Worm (Caenorhabditis elegans) whole organism, late embryonic: Measurements from ENCODE around the gene npr-34.

Source experiments
- C08G9.2 ChIP-seq: sonication (generic microtip); optimal IDR thresholded peaks from 2 replicates; lab custom pipeline; 2016; ENCODE audit warnings: mild to moderate bottlenecking, missing genetic modification characterization, moderate library complexity, missing compliant biosample characterization
- F13H6.1 ChIP-seq: sonication (generic microtip); optimal IDR thresholded peaks from 2 replicates; lab custom pipeline; 2016; ENCODE audit warnings: missing genetic modification characterization, missing compliant biosample characterization
- Y22D7AL.16 ChIP-seq: sonication (generic microtip); optimal IDR thresholded peaks from 2 replicates; lab custom pipeline; 2016; ENCODE audit warnings: missing genetic modification characterization, missing compliant biosample characterization
- ahr-1 ChIP-seq: sonication (generic microtip); optimal IDR thresholded peaks from 2 replicates; lab custom pipeline; 2016; ENCODE audit warnings: missing genetic modification characterization, missing compliant biosample characterization
- ceh-14 ChIP-seq: sonication (generic microtip); optimal IDR thresholded peaks from 2 replicates; lab custom pipeline; 2016; ENCODE audit warnings: missing genotype, missing genetic modification characterization, missing compliant biosample characterization
- ceh-19 ChIP-seq: fragments of 200-800 bp; sonication (Bioruptor generic); optimal IDR thresholded peaks from 2 replicates; lab custom pipeline; 2018; ENCODE audit warnings: mild to moderate bottlenecking, missing genetic modification characterization, missing compliant biosample characterization
- ceh-2 ChIP-seq: sonication (generic microtip); optimal IDR thresholded peaks from 2 replicates; lab custom pipeline; 2016; ENCODE audit warnings: missing genotype, missing genetic modification characterization, missing compliant biosample characterization
- ceh-22 ChIP-seq: sonication (generic microtip); optimal IDR thresholded peaks from 2 replicates; lab custom pipeline; 2017; ENCODE audit warnings: missing biosample characterization, missing genetic modification characterization
- ceh-34 ChIP-seq: sonication (generic microtip); optimal IDR thresholded peaks from 2 replicates; lab custom pipeline; 2016; ENCODE audit warnings: mild to moderate bottlenecking, missing genetic modification characterization, missing compliant biosample characterization
- ceh-45 ChIP-seq: fragments of 200-800 bp; sonication (Bioruptor generic); IDR thresholded peaks from 2 replicates; pipeline ENCODE4 v1.3.6; 2022; ENCODE audit warnings: missing genetic modification reagents, missing genetic modification characterization, missing compliant biosample characterization
- ceh-6 ChIP-seq: fragments of 200-800 bp; sonication (Bioruptor generic); optimal IDR thresholded peaks from 2 replicates; lab custom pipeline; 2018; ENCODE audit warnings: mild to moderate bottlenecking, missing genetic modification characterization, missing compliant biosample characterization
- che-1 ChIP-seq: sonication (generic microtip); optimal IDR thresholded peaks from 2 replicates; lab custom pipeline; 2016; ENCODE audit warnings: mild to moderate bottlenecking, missing genetic modification characterization, missing compliant biosample characterization
- dmd-4 ChIP-seq: sonication (generic microtip); optimal IDR thresholded peaks from 2 replicates; lab custom pipeline; 2016; ENCODE audit warnings: borderline replicate concordance, missing genetic modification characterization, missing compliant biosample characterization
- dve-1 ChIP-seq: sonication (generic microtip); optimal IDR thresholded peaks from 2 replicates; lab custom pipeline; 2017; ENCODE audit warnings: antibody characterized with exemption, mild to moderate bottlenecking, missing genetic modification characterization, missing compliant biosample characterization
- elt-2 ChIP-seq: sonication (generic microtip); optimal IDR thresholded peaks from 2 replicates; lab custom pipeline; 2016; ENCODE audit warnings: missing genetic modification reagents, missing genetic modification characterization, missing compliant biosample characterization
- elt-4 ChIP-seq: sonication (generic microtip); optimal IDR thresholded peaks from 2 replicates; lab custom pipeline; 2016; ENCODE audit warnings: missing genetic modification characterization, missing compliant biosample characterization
- eyg-1 ChIP-seq: sonication (generic microtip); optimal IDR thresholded peaks from 2 replicates; lab custom pipeline; 2016; ENCODE audit warnings: missing genotype, missing genetic modification characterization, missing compliant biosample characterization
- fax-1 ChIP-seq: sonication (generic microtip); optimal IDR thresholded peaks from 2 replicates; lab custom pipeline; 2016; ENCODE audit warnings: missing genotype, missing genetic modification characterization, missing compliant biosample characterization
- fkh-6 ChIP-seq: sonication (generic microtip); optimal IDR thresholded peaks from 2 replicates; lab custom pipeline; 2016; ENCODE audit warnings: missing genetic modification characterization, missing compliant biosample characterization
- gmeb-2 ChIP-seq: sonication (generic microtip); optimal IDR thresholded peaks from 2 replicates; lab custom pipeline; 2016; ENCODE audit warnings: missing genetic modification characterization, inconsistent platforms, missing compliant biosample characterization
- hlh-13 ChIP-seq: fragments of 200-800 bp; sonication (Bioruptor generic); optimal IDR thresholded peaks from 2 replicates; lab custom pipeline; 2018; ENCODE audit warnings: mild to moderate bottlenecking, missing genetic modification characterization, missing compliant biosample characterization
- hlh-6 ChIP-seq: sonication (generic microtip); optimal IDR thresholded peaks from 2 replicates; lab custom pipeline; 2016; ENCODE audit warnings: missing genotype, missing genetic modification characterization, missing compliant biosample characterization
- lim-6 ChIP-seq: sonication (generic microtip); optimal IDR thresholded peaks from 2 replicates; lab custom pipeline; 2016; ENCODE audit warnings: missing genetic modification characterization, missing compliant biosample characterization
- lin-11 ChIP-seq: fragments of 200-800 bp; sonication (Bioruptor generic); optimal IDR thresholded peaks from 2 replicates; lab custom pipeline; 2018; ENCODE audit warnings: mild to moderate bottlenecking, missing genetic modification characterization, missing compliant biosample characterization
- madf-2 ChIP-seq: sonication (generic microtip); optimal IDR thresholded peaks from 2 replicates; lab custom pipeline; 2017; ENCODE audit warnings: missing genetic modification characterization, missing compliant biosample characterization
- pag-3 ChIP-seq: sonication (generic microtip); optimal IDR thresholded peaks from 2 replicates; lab custom pipeline; 2016; ENCODE audit warnings: missing compliant biosample characterization, missing genetic modification characterization, borderline replicate concordance
- pat-9 ChIP-seq: fragments of 200-800 bp; sonication (Bioruptor generic); optimal IDR thresholded peaks from 2 replicates; lab custom pipeline; 2018; ENCODE audit warnings: mild to moderate bottlenecking, missing genetic modification characterization, moderate library complexity, missing compliant biosample characterization
- pax-1 ChIP-seq: fragments of 150-350 bp; optimal IDR thresholded peaks from 2 replicates; lab custom pipeline; 2014; ENCODE audit warnings: missing biosample characterization, missing genetic modification characterization
- pha-4 ChIP-seq: fragments of 150-350 bp; optimal IDR thresholded peaks from 2 replicates; lab custom pipeline; 2018; ENCODE audit warnings: missing biosample characterization, missing genetic modification reagents, missing genetic modification characterization
- pros-1 ChIP-seq: fragments of 150-350 bp; optimal IDR thresholded peaks from 2 replicates; lab custom pipeline; 2014; ENCODE audit warnings: missing biosample characterization, missing genetic modification reagents, missing genetic modification characterization
- rnt-1 ChIP-seq: sonication (generic microtip); optimal IDR thresholded peaks from 2 replicates; lab custom pipeline; 2016; ENCODE audit warnings: missing genetic modification characterization, missing compliant biosample characterization
- sox-2 ChIP-seq: fragments of 200-800 bp; sonication (Bioruptor generic); IDR thresholded peaks from 2 replicates; pipeline ENCODE4 v1.3.6; 2022; ENCODE audit warnings: missing genetic modification reagents, missing genetic modification characterization, missing compliant biosample characterization
- sox-4 ChIP-seq: sonication (generic microtip); optimal IDR thresholded peaks from 2 replicates; lab custom pipeline; 2017; ENCODE audit warnings: mild to moderate bottlenecking, missing genetic modification characterization, inconsistent platforms, missing compliant biosample characterization
- syd-9 ChIP-seq: sonication (generic microtip); optimal IDR thresholded peaks from 2 replicates; lab custom pipeline; 2016; ENCODE audit warnings: mild to moderate bottlenecking, missing genetic modification characterization, moderate library complexity, missing compliant biosample characterization
- tbx-2 ChIP-seq: sonication (generic microtip); optimal IDR thresholded peaks from 2 replicates; lab custom pipeline; 2016; ENCODE audit warnings: missing genetic modification characterization, missing compliant biosample characterization
- ttx-3 ChIP-seq: sonication (generic microtip); optimal IDR thresholded peaks from 2 replicates; lab custom pipeline; 2016; ENCODE audit warnings: missing genetic modification reagents, missing genetic modification characterization, missing compliant biosample characterization
- unc-55 ChIP-seq: sonication (generic microtip); optimal IDR thresholded peaks from 2 replicates; lab custom pipeline; 2017; ENCODE audit warnings: missing biosample characterization, missing genetic modification reagents, missing genetic modification characterization
- zip-5 ChIP-seq: sonication (generic microtip); optimal IDR thresholded peaks from 2 replicates; lab custom pipeline; 2016; ENCODE audit warnings: missing genetic modification characterization, missing compliant biosample characterization

Gene npr-34

DNA sequence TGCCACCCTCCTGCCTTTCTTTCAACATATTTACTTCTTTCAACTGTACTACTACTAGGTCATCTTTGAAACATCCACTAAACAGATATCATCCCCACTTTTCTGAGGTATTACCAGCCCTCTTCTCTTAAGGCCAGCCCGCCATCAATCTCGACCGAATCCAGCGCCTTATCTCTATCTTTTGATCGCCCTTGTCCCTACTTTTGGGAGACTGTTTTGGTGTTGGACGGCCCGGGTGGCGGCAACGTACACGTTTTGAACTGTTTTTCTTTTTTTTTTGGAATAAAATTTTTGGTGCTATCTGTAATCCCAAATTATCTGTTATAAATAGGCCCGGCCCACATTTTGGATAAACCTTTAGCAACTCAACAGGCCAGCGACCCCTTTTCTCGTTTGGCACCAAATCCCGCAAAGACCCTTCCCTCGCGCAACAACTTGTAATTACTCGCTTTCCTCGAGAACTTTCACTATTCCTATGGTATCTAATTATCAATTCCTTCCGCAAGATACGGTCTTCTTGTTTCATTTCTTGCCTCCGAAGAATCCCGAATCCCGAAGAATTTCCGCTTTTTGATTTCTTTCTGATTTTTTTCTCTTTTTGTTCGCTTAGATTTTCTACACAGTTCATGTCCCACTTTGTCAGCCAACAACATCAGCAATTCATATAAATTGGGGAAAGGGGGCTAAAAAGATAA is 35.7 kb downstream of the npr-34 start:
- no peak for TF ChIP-seq syd-9
- no peak for TF ChIP-seq ceh-22 (tag; lab: Kevin White, UChicago)
- TF ChIP-seq hlh-6 (tag; lab: Kevin White, UChicago), result no peak
- no peak for TF ChIP-seq ahr-1 (tag; lab: Kevin White, UChicago)
- no peak for TF ChIP-seq pros-1 (tag; lab: Kevin White, UChicago)
- no peak for TF ChIP-seq pag-3

DNA sequence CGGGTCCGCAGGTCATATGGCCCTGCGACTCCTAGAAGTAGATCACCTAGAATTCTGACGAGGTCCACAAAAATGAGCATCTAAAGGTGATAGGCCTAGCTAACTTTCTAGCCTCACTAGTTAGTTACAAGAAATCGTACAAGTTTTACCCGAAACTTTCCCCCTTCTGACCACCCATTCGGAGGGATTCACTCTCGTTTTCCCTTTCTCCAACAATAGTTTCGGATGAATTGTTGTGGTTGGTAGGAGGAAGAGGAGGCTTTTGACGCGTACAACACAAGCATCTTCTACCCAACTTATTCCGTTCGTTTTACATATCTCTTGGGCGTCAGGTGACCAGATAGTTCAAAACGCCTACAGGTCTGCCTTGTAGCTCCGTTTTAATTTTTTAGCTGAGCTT is 37.5 kb downstream of the npr-34 start:
- TF ChIP-seq syd-9, result no peak
- no peak for TF ChIP-seq elt-4
- TF ChIP-seq pax-1 (tag; lab: Kevin White, UChicago), result no peak
- TF ChIP-seq hlh-13 (GFP tag; lab: Kevin White, UChicago), result no peak
- TF ChIP-seq che-1 (tag; lab: Kevin White, UChicago), result no peak
- no peak for TF ChIP-seq lin-11 (tag; lab: Kevin White, UChicago)
- no peak for TF ChIP-seq pha-4 (tag; lab: Kevin White, UChicago)
- no peak for TF ChIP-seq pag-3
- TF ChIP-seq C08G9.2, result no peak
- TF ChIP-seq elt-2 (tag; lab: Kevin White, UChicago), result no peak
- no peak for TF ChIP-seq pros-1 (tag; lab: Kevin White, UChicago)
- TF ChIP-seq F13H6.1, result no peak
- no peak for TF ChIP-seq fkh-6 (tag; lab: Kevin White, UChicago)
- TF ChIP-seq tbx-2, result no peak
- TF ChIP-seq lim-6 (tag; lab: Kevin White, UChicago), result no peak
- TF ChIP-seq Y22D7AL.16 (tag; lab: Kevin White, UChicago), result no peak
- no peak for TF ChIP-seq unc-55 (GFP tag; lab: Kevin White, UChicago)

DNA sequence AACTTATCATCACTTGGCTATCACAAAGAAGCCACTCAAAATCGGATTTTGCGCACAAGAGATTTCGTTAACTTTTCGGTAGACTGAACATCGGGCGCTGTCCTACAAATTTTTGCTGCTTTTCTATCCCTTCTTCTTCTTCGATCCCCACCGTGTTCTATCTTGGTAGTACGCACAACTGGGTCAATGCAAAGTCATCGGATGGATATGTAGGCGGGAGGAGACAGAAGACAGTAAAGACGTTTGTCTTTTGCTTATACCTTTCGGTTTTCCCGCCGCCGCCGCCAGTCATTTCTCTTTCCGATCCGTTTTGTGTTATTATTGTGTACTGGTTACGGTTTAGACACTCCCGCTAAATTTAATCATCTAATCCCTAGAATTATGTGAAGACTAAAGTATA is 38.9 kb downstream of the npr-34 start:
- TF ChIP-seq eyg-1 (no peak), ttx-3 (no peak), ceh-6 (GFP tag; lab: Kevin White, UChicago) (no peak), C08G9.2 (no peak), gmeb-2 (tag; lab: Kevin White, UChicago) (no peak), dmd-4 (tag; lab: Kevin White, UChicago) (no peak), pha-4 (tag; lab: Kevin White, UChicago) (no peak), pat-9 (tag; lab: Kevin White, UChicago) (no peak), ceh-14 (tag; lab: Kevin White, UChicago) (no peak), rnt-1 (tag; lab: Kevin White, UChicago) (no peak), ceh-34 (tag; lab: Kevin White, UChicago) (no peak), hlh-6 (tag; lab: Kevin White, UChicago) (no peak), fkh-6 (tag; lab: Kevin White, UChicago) (no peak), ceh-45 (GFP tag; lab: Robert Waterston, UW) (no peak), sox-4 (tag; lab: Kevin White, UChicago) (no peak), dve-1 (tag; lab: Kevin White, UChicago) (no peak), pax-1 (tag; lab: Kevin White, UChicago) (no peak), ceh-2 (tag; lab: Kevin White, UChicago) (no peak), lim-6 (tag; lab: Kevin White, UChicago) (no peak)
- TF ChIP-seq, all 69 proteins: peak for 0

DNA sequence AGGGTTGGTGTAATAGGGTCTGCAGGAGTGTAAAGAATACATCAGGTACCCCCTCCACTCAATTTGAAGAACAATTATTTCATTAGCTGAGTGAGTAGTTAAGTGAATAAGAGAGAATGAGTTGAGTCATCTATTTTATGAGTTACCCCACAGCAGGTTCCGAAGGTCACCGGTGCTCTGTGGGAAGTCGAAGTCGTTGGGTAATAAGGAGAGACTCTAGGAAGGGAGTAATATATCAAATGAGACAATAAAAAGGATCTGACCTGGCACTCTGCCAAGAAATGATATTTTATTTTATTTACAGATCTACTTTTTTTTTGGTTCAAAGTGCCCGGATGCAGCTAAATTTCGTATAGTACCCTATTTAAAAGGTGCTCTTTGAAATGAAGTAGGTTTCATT is 41.0 kb downstream of the npr-34 start, which contains the start of gene C09F9.1:
C09F9.1 (plus strand) TSS at position 301 of the 400 bp plus-strand sequence.
- TF ChIP-seq ceh-22 (tag; lab: Kevin White, UChicago) (no peak), zip-5 (tag; lab: Kevin White, UChicago) (no peak), pax-1 (tag; lab: Kevin White, UChicago) (no peak), che-1 (tag; lab: Kevin White, UChicago) (no peak), madf-2 (tag; lab: Kevin White, UChicago) (no peak), syd-9 (no peak), sox-2 (GFP tag; lab: Robert Waterston, UW) (no peak), ceh-19 (GFP tag; lab: Kevin White, UChicago) (no peak), ahr-1 (tag; lab: Kevin White, UChicago) (no peak), fax-1 (tag; lab: Kevin White, UChicago) (no peak), pros-1 (tag; lab: Kevin White, UChicago) (no peak)
- TF ChIP-seq, all 69 proteins: peak for 0
